Fruit fly (Drosophila melanogaster): ENCODE results near the gene Snx17.

DNA sequence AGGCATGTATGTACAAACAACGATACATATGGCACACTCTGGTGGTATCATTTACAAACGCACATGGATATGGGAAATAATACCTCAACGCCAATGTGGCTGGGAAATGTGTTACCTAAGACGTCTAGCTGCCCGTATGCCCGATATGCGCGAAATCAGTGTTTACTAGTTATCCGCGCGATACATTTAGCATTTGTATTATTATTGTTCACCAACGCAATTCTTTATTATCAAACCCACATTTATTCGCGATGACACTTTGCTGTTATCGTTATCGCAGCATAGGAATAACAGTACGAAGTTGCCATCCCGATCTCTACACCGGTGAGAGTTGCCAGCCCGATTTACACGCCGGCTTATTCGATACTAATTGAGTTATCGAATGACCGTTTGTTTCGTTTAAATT is 40.0 kb upstream of the Snx17 start, which contains the start of gene chico:
- TF ChIP-seq pan (optimal IDR thresholded peaks at IDR 0.05) (no peak), Hr78 (GFP tag; optimal IDR thresholded peaks at IDR 0.05) (no peak), dmrt93B (GFP tag; optimal IDR thresholded peaks at IDR 0.05) (no peak), GATAd (GFP tag; optimal IDR thresholded peaks at IDR 0.05) (no peak), Dif (GFP tag; optimal IDR thresholded peaks at IDR 0.05; ENCODE audit: partially characterized antibody) (no peak), Mio (GFP tag; optimal IDR thresholded peaks at IDR 0.05) (no peak), OdsH (GFP tag; optimal IDR thresholded peaks at IDR 0.05) (no peak), h (GFP tag; optimal IDR thresholded peaks at IDR 0.05) (no peak), usp (GFP tag; optimal IDR thresholded peaks at IDR 0.05) (no peak), dl (GFP tag; optimal IDR thresholded peaks at IDR 0.05; ENCODE audit: insufficient read depth in 1 of 2, partially characterized antibody in 2 of 2) (no peak), foxo (GFP tag; optimal IDR thresholded peaks at IDR 0.05) (no peak), N (GFP tag; optimal IDR thresholded peaks at IDR 0.05) (no peak), br (GFP tag; optimal IDR thresholded peaks at IDR 0.05) (no peak)

Measured in whole organism, wandering third instar larva.